Fruit fly (Drosophila melanogaster): ENCODE measurements around the gene CG32212.

- no peak for TF ChIP-seq CG8478 (optimal IDR thresholded peaks at IDR 0.05)
- TF ChIP-seq CTCF (optimal IDR thresholded peaks at IDR 0.05), result no peak
Measured at dm6 chr3L:19497623-19498022, 10.3 kb downstream of the CG32212 start, which contains the start of gene CG9449.
